Worm (Caenorhabditis elegans): Measurements from ENCODE around the gene flp-1.

The flp-1 gene

DNA sequence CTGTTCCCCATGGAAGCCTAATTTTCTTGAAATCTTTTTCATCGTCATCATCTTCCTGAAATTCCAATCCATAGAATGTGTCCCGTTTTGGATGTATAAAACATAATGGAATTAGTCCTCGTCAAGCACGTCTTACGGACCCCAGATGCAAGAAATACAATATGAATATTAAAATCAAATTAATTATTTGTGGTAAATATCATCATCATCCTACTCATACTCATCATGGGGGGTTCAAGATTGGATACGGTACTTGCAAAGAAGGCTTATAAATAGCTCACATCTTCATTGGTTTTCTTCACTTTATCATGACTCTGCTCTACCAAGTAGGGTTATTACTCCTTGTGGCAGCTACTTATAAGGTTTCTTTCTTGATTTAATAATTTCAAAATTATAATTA, at the start of gene flp-1:
flp-1 (plus strand) TSS at position 301 of the 400 bp plus-strand sequence.
- TF ChIP-seq ceh-9 (tag; optimal IDR thresholded peaks at IDR 0.05) (no peak), skn-1 (tag; optimal IDR thresholded peaks at IDR 0.05) (no peak), nhr-76 (tag; optimal IDR thresholded peaks at IDR 0.05) (no peak), R02D3.7 (tag; optimal IDR thresholded peaks at IDR 0.05) (no peak), elt-3 (tag; optimal IDR thresholded peaks at IDR 0.05) (no peak), elt-2 (tag; optimal IDR thresholded peaks at IDR 0.05) (no peak), ztf-4 (tag; optimal IDR thresholded peaks at IDR 0.05) (no peak), lin-39 (tag; optimal IDR thresholded peaks at IDR 0.05) (no peak), snpc-4 (tag; optimal IDR thresholded peaks at IDR 0.05) (no peak), fkh-10 (GFP tag; optimal IDR thresholded peaks at IDR 0.05) (no peak), fos-1 (tag; optimal IDR thresholded peaks at IDR 0.05) (no peak), nhr-43 (tag; optimal IDR thresholded peaks at IDR 0.05; ENCODE audit: poor library complexity, severe bottlenecking) (no peak), nhr-28 (tag; optimal IDR thresholded peaks at IDR 0.05) (no peak), nfya-1 (tag; optimal IDR thresholded peaks at IDR 0.05; ENCODE audit: insufficient read depth) (no peak), nhr-11 (tag; optimal IDR thresholded peaks at IDR 0.05) (no peak), unc-62 (GFP tag; optimal IDR thresholded peaks at IDR 0.05) (no peak), ZK546.5 (tag; optimal IDR thresholded peaks at IDR 0.05) (no peak)

DNA sequence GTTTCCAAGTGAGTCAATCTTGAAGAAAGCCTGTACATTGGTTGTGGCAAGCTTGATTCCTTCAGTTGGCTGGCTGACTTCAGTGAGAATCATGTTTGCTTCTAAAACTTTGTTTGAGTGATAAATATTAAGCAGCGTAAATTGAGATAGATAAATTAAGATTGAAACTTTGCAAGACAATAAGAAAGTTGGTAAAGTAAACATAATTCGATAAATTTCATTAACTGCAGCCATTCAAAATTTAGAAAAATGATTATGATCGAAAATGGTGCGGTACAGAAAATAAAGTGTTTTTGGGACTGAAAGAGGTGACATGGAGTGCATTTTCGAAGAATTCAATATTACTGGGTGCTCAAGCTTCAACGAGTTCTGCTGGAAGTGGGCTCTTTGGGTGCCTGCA, 49.0 kb upstream of the flp-1 start, which contains the start of gene icln-1:
icln-1 (minus strand) TSS at position 101 of the 400 bp plus-strand sequence.
- no peak for TF ChIP-seq mdl-1 (tag; optimal IDR thresholded peaks at IDR 0.05)
- TF ChIP-seq nfya-1 (tag; optimal IDR thresholded peaks at IDR 0.05; ENCODE audit: insufficient read depth), result no peak
- TF ChIP-seq ceh-16 (tag; optimal IDR thresholded peaks at IDR 0.05), result no peak
- TF ChIP-seq eor-1 (tag; optimal IDR thresholded peaks at IDR 0.05), result no peak
- TF ChIP-seq nhr-237 (tag; optimal IDR thresholded peaks at IDR 0.05), result no peak
- TF ChIP-seq ZK546.5 (tag; optimal IDR thresholded peaks at IDR 0.05), result no peak
- TF ChIP-seq sea-2 (GFP tag; optimal IDR thresholded peaks at IDR 0.05), result no peak

DNA sequence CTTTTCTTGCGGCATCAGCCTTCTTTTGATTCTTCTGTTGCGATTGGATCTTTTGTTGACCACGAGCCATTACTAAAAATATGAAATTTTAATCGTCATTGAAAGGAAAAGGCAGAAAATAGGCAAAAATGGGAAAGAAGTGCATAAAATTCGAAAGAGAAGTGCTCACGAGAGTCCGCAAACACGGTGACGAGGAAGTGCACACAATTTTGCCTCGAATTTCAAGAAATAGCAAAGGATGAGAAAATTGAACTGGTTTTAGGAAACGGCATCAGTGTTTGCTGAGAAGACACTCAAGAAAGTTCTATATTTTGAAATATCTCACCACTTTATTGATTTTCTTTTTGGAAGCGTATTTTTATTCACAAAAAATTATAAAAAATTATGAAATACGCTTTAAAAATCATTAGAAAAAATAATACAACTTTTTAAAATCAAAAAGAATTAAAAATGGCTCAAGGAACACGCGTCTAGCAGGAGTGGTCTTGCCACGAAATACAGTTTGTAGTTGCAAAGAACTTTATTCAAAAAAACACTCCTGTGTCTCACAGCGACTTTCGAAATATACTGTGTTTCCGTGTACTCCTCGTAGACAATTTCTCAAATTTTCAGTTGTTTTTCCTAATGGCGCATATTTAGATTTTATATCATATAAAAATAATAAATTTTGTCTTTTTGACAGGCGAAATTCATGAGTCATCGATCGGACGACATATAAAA, 48.2 kb upstream of the flp-1 start, which contains the start of the genes znf-706 and cpna-3:
znf-706 (minus strand) TSS at position 72 of the 720 bp plus-strand sequence.
cpna-3 (plus strand) TSS at position 683 of the 720 bp plus-strand sequence.
- peak; percentile 5 for TF ChIP-seq elt-2 (tag; optimal IDR thresholded peaks at IDR 0.05)
- peak; percentile 0 for TF ChIP-seq nhr-23 (tag; optimal IDR thresholded peaks at IDR 0.05)
- no peak for TF ChIP-seq nhr-237 (tag; optimal IDR thresholded peaks at IDR 0.05)
- TF ChIP-seq ama-1 (optimal IDR thresholded peaks at IDR 0.05), result no peak
- TF ChIP-seq skn-1 (tag; optimal IDR thresholded peaks at IDR 0.05), result no peak
- TF ChIP-seq hmg-11 (tag; optimal IDR thresholded peaks at IDR 0.05), result peak; percentile 15

DNA sequence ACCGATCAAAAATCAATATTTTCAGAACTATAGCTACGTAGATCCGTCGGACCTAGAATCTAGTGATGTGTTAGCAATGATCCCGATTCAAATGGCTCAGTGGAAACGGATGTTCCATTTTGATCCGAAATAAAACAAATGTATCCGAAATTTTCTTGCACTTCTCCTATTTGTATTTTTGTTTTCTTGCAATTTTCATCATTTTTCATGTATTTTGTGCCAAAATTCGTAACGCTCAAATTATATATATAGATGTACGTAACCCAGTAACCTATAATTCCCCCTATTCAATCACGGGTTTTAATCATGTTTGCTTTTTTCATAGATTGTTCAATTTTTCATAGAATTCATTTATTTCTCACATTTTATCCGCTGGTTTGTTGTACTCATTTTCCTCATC, 45.6 kb upstream of the flp-1 start, which contains the start of gene gldi-10:
gldi-10 (plus strand) TSS at position 301 of the 400 bp plus-strand sequence.
- TF ChIP-seq elt-3 (tag; optimal IDR thresholded peaks at IDR 0.05) (no peak), hmg-11 (tag; optimal IDR thresholded peaks at IDR 0.05) (no peak), unc-62 (GFP tag; optimal IDR thresholded peaks at IDR 0.05) (no peak), nhr-43 (tag; optimal IDR thresholded peaks at IDR 0.05; ENCODE audit: poor library complexity, severe bottlenecking) (no peak), ceh-16 (tag; optimal IDR thresholded peaks at IDR 0.05) (no peak), ceh-28 (tag; optimal IDR thresholded peaks at IDR 0.05) (no peak), egl-27 (tag; optimal IDR thresholded peaks at IDR 0.05) (no peak), sea-2 (GFP tag; optimal IDR thresholded peaks at IDR 0.05) (no peak)

DNA sequence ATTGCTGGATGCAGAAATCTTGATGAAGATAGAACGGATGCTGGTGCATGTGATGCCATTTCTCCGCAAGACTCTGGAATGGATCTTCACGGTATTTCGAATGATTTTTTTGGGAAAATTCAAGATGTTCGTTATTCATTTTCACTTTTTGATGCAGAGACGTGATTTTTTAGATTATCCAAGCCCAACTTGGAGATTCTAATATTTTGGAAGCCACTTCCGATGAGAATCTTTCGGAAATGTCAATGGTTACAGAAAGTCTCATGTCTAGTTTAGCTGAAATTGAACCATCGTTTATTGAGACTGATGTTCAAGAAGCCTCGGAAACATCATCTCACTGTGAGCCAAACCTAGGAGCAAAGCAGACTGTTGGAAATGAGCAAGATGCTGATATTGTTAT, 43.7 kb upstream of the flp-1 start:
- no peak for TF ChIP-seq pha-4 (tag; optimal IDR thresholded peaks at IDR 0.05)
- no peak for TF ChIP-seq nhr-28 (tag; optimal IDR thresholded peaks at IDR 0.05)
- TF ChIP-seq mml-1 (tag; optimal IDR thresholded peaks at IDR 0.05), result no peak
- TF ChIP-seq jun-1 (tag; optimal IDR thresholded peaks at IDR 0.05), result no peak
- no peak for TF ChIP-seq nhr-23 (tag; optimal IDR thresholded peaks at IDR 0.05)
- TF ChIP-seq ceh-16 (tag; optimal IDR thresholded peaks at IDR 0.05), result no peak
- no peak for TF ChIP-seq ztf-11 (tag; optimal IDR thresholded peaks at IDR 0.05)
- TF ChIP-seq nfya-1 (tag; optimal IDR thresholded peaks at IDR 0.05; ENCODE audit: insufficient read depth), result no peak
- TF ChIP-seq lin-15B (tag; optimal IDR thresholded peaks at IDR 0.05), result no peak
